Fruit fly (Drosophila melanogaster): Measurements from ENCODE around the gene OdsH.

Gene OdsH

DNA sequence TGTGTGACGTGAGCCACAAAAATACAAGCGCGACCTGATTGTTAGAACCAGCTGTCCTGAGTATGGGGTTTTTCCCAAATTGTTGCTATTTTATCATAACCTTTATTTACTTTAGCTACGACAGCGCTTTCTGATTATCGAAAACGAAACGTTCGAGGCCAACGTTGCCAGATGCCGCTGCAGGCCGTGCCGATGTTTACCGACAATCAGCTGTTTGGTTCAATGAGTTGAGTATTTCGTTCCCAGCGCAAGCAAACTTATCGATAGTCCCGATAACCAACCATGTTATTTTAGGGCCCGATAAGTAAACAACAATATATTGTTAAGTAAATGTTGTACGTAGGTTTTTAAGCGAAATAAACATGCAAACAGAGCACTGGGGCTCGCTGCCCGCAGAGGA is 59.4 kb downstream of the OdsH start, which contains the start of the genes CG15814 and Spt7 (continued):
- no peak for TF ChIP-seq Ptx1 (GFP tag; IDR thresholded peaks at IDR 0.05)
- TF ChIP-seq pfk (GFP tag; optimal IDR thresholded peaks at IDR 0.05) = peak; percentile 62
- peak; percentile 94 for TF ChIP-seq Med (GFP tag)
- peak; percentile 31 for TF ChIP-seq CG13424 (tag; optimal IDR thresholded peaks at IDR 0.05)
- peak; percentile 31 for TF ChIP-seq CG4282 (GFP tag; optimal IDR thresholded peaks at IDR 0.05)
- TF ChIP-seq Hr51 (GFP tag; optimal IDR thresholded peaks at IDR 0.05) = peak in 1 of 2 experiments; percentile 38
- TF ChIP-seq hb (GFP tag; IDR thresholded peaks at IDR 0.05; ENCODE audit: partially characterized antibody) = peak; percentile 66; the same call in 2 of the 3 replicates
- TF ChIP-seq CG7987 (GFP tag; optimal IDR thresholded peaks at IDR 0.05) = peak; percentile 40
- TF ChIP-seq NFAT (GFP tag; IDR thresholded peaks at IDR 0.05) = no peak; the same call in 1 of the 2 replicates
- peak; percentile 44 for TF ChIP-seq CG2712 (tag; optimal IDR thresholded peaks at IDR 0.05)
- peak; percentile 29; the same call in 1 of the 2 replicates for TF ChIP-seq Atf6 (GFP tag; IDR thresholded peaks at IDR 0.05)
- no peak for TF ChIP-seq Trl (optimal IDR thresholded peaks at IDR 0.05)
- peak; percentile 51 for TF ChIP-seq Trl (GFP tag; optimal IDR thresholded peaks at IDR 0.05)
- peak; percentile 26 for TF ChIP-seq gfzf (GFP tag; optimal IDR thresholded peaks at IDR 0.05)
- TF ChIP-seq stwl (tag; optimal IDR thresholded peaks at IDR 0.05) = peak; percentile 60
- TF ChIP-seq dpn (GFP tag; optimal IDR thresholded peaks at IDR 0.05) = peak; percentile 11 to 32
- peak; percentile 22 for TF ChIP-seq CG8290 (GFP tag; optimal IDR thresholded peaks at IDR 0.05)
- TF ChIP-seq CG8290 (tag; optimal IDR thresholded peaks at IDR 0.05) = no peak
- 0 out of 3 replicates have a peak, but pooled peaks have one; percentile 25 for TF ChIP-seq CG17361 (GFP tag; IDR thresholded peaks at IDR 0.05)
- TF ChIP-seq CG12219 (GFP tag; optimal IDR thresholded peaks at IDR 0.05) = no peak
- TF ChIP-seq CG3163 (GFP tag; optimal IDR thresholded peaks at IDR 0.05) = peak; percentile 37
- peak; percentile 97 for TF ChIP-seq CG42726 (GFP tag; IDR thresholded peaks at IDR 0.05; ENCODE audit: partially characterized antibody)
- TF ChIP-seq bowl (GFP tag; IDR thresholded peaks at IDR 0.05) = 0 out of 2 replicates have a peak, but pooled peaks have one; percentile 8
- TF ChIP-seq CG8765 (GFP tag; IDR thresholded peaks at IDR 0.05) = no peak
- no peak for TF ChIP-seq fru (optimal IDR thresholded peaks at IDR 0.05)
- TF ChIP-seq Camta (GFP tag; optimal IDR thresholded peaks at IDR 0.05) = peak; percentile 49
- TF ChIP-seq mam (GFP tag; optimal IDR thresholded peaks at IDR 0.05) = peak; percentile 41
- TF ChIP-seq CG34376 (GFP tag; optimal IDR thresholded peaks at IDR 0.05) = peak; percentile 73
- peak; percentile 43 for TF ChIP-seq CG9727 (GFP tag; optimal IDR thresholded peaks at IDR 0.05)
- no peak for TF ChIP-seq pho (GFP tag; optimal IDR thresholded peaks at IDR 0.05)
- no peak for TF ChIP-seq sqz (GFP tag; optimal IDR thresholded peaks at IDR 0.05)
- TF ChIP-seq zfh1 (GFP tag; IDR thresholded peaks at IDR 0.05) = peak; percentile 52; the same call in 1 of the 3 replicates
- peak; percentile 72 for TF ChIP-seq Myb (GFP tag; optimal IDR thresholded peaks at IDR 0.05)
- peak; percentile 11 for TF ChIP-seq dmrt11E (tag; optimal IDR thresholded peaks at IDR 0.05)
- peak; percentile 84 for TF ChIP-seq hbn (GFP tag; IDR thresholded peaks at IDR 0.05; ENCODE audit: partially characterized antibody)
- peak; percentile 81 for TF ChIP-seq sens (GFP tag)
- TF ChIP-seq Fer1 (GFP tag; optimal IDR thresholded peaks at IDR 0.05) = peak; percentile 66
- no peak for TF ChIP-seq jigr1 (GFP tag; IDR thresholded peaks at IDR 0.05)
- TF ChIP-seq zfh2 (GFP tag; optimal IDR thresholded peaks at IDR 0.05) = peak; percentile 9
- TF ChIP-seq CG6791 (GFP tag; IDR thresholded peaks at IDR 0.05; ENCODE audit: partially characterized antibody) = peak; percentile 89
- TF ChIP-seq Chrac-16 (GFP tag; optimal IDR thresholded peaks at IDR 0.05) = no peak
- no peak for TF ChIP-seq abd-A (tag; optimal IDR thresholded peaks at IDR 0.05)
- peak; percentile 6 for TF ChIP-seq CG7928 (GFP tag; optimal IDR thresholded peaks at IDR 0.05)
- TF ChIP-seq croc (GFP tag; conservative IDR thresholded peaks at IDR 0.05) = peak; percentile 58; the same call in 2 of the 3 replicates
- TF ChIP-seq YL-1 (GFP tag; optimal IDR thresholded peaks at IDR 0.05) = peak; percentile 78
- TF ChIP-seq CG34224 (GFP tag; IDR thresholded peaks at IDR 0.05; ENCODE audit: partially characterized antibody) = peak; percentile 89
